Worm (Caenorhabditis elegans): ENCODE measurements around the gene col-149.
A peak's percentile ranks its signal among the peaks of the same experiment; 100 is the strongest.

Gene col-149

ce11 chrV:10333843-10334242 lies 41.2 kb upstream of the col-149 start:
- TF ChIP-seq fos-1 (tag; optimal IDR thresholded peaks at IDR 0.05) (no peak), Y105C5A.15 (GFP tag; IDR thresholded peaks at IDR 0.05) (no peak), rbr-2 (tag; optimal IDR thresholded peaks at IDR 0.05) (no peak), T26A8.4 (GFP tag; IDR thresholded peaks at IDR 0.05) (no peak), nhr-6 (tag; optimal IDR thresholded peaks at IDR 0.05) (no peak), fkh-10 (GFP tag; optimal IDR thresholded peaks at IDR 0.05) (no peak), set-16 (GFP tag; IDR thresholded peaks at IDR 0.05) (no peak), jun-1 (tag; optimal IDR thresholded peaks at IDR 0.05) (no peak), tag-97 (GFP tag; IDR thresholded peaks at IDR 0.05) (no peak), unc-130 (GFP tag; optimal IDR thresholded peaks at IDR 0.05) (no peak), nhr-11 (tag; optimal IDR thresholded peaks at IDR 0.05) (no peak), mdl-1 (tag; optimal IDR thresholded peaks at IDR 0.05) (no peak), lir-3 (tag; optimal IDR thresholded peaks at IDR 0.05) (no peak), dmd-9 (GFP tag; IDR thresholded peaks at IDR 0.05) (no peak), mes-2 (tag; optimal IDR thresholded peaks at IDR 0.05; ENCODE audit: poor library complexity, severe bottlenecking) (no peak), tra-1 (GFP tag; IDR thresholded peaks at IDR 0.05) (peak; percentile 58; the same call in 1 of the 2 replicates), lin-15B (tag; optimal IDR thresholded peaks at IDR 0.05) (no peak), lin-13 (GFP tag; optimal IDR thresholded peaks at IDR 0.05) (no peak), ceh-28 (tag; optimal IDR thresholded peaks at IDR 0.05) (no peak), dmd-6 (GFP tag; IDR thresholded peaks at IDR 0.05) (peak; percentile 98), ceh-44 (GFP tag; IDR thresholded peaks at IDR 0.05) (no peak), skn-1 (tag; optimal IDR thresholded peaks at IDR 0.05) (no peak), nhr-25 (tag; optimal IDR thresholded peaks at IDR 0.05; ENCODE audit: borderline replicate concordance, insufficient read depth) (no peak), snpc-4 (tag; optimal IDR thresholded peaks at IDR 0.05) (no peak), lin-1 (GFP tag; IDR thresholded peaks at IDR 0.05) (no peak), dpl-1 (GFP tag; optimal IDR thresholded peaks at IDR 0.05) (no peak), spr-3 (GFP tag; optimal IDR thresholded peaks at IDR 0.05) (no peak), F37D6.2 (tag; optimal IDR thresholded peaks at IDR 0.05) (no peak), R02D3.7 (tag; optimal IDR thresholded peaks at IDR 0.05) (no peak), nhr-48 (tag; optimal IDR thresholded peaks at IDR 0.05) (peak; percentile 74), Y48G9A.11 (GFP tag; IDR thresholded peaks at IDR 0.05) (no peak), ctbp-1 (GFP tag; IDR thresholded peaks at IDR 0.05) (no peak), madf-9 (GFP tag; conservative IDR thresholded peaks at IDR 0.05) (no peak), cey-2 (tag; optimal IDR thresholded peaks at IDR 0.05; ENCODE audit: borderline replicate concordance, insufficient read depth) (no peak), pqm-1 (tag; optimal IDR thresholded peaks at IDR 0.05) (peak; percentile 20), hmg-1.1 (GFP tag; IDR thresholded peaks at IDR 0.05) (no peak), F26F4.8 (GFP tag; conservative IDR thresholded peaks at IDR 0.05) (no peak), ztf-7 (tag; optimal IDR thresholded peaks at IDR 0.05) (no peak), dmd-8 (GFP tag; IDR thresholded peaks at IDR 0.05) (no peak), madf-5 (GFP tag; IDR thresholded peaks at IDR 0.05) (no peak), ceh-82 (tag; optimal IDR thresholded peaks at IDR 0.05) (no peak), saeg-2 (GFP tag; IDR thresholded peaks at IDR 0.05) (no peak), nhr-28 (tag; optimal IDR thresholded peaks at IDR 0.05) (peak; percentile 47), snpc-1.2 (GFP tag; IDR thresholded peaks at IDR 0.05) (no peak), mxl-3 (GFP tag; optimal IDR thresholded peaks at IDR 0.05) (no peak), daf-19 (GFP tag; conservative IDR thresholded peaks at IDR 0.05) (no peak), attf-4 (tag; optimal IDR thresholded peaks at IDR 0.05) (no peak), nhr-41 (GFP tag; IDR thresholded peaks at IDR 0.05) (no peak), ceh-62 (tag; optimal IDR thresholded peaks at IDR 0.05) (no peak), ceh-20 (GFP tag; IDR thresholded peaks at IDR 0.05) (0 out of 2 replicates have a peak, but pooled peaks have one; percentile 21), unc-62 (GFP tag; optimal IDR thresholded peaks at IDR 0.05 in 1 of 2) (no peak), unc-62 (tag; optimal IDR thresholded peaks at IDR 0.05) (no peak), mep-1 (tag; optimal IDR thresholded peaks at IDR 0.05) (no peak)
